Fruit fly (Drosophila melanogaster) whole organism, embryonic: ENCODE measurements around the gene CG5810.

ENCODE experiments used
- Bgb ChIP-seq: fragments of 200-800 bp; sonication (Bioruptor generic); IDR thresholded peaks from 2 replicates; pipeline ENCODE4 v1.3.6; 2022; ENCODE audit warnings: missing biosample characterization, missing genetic modification characterization; ENCODE audit not compliant: partially characterized antibody
- CG10274 ChIP-seq: fragments of 200-800 bp; sonication (Bioruptor generic); optimal IDR thresholded peaks from 3 replicates; lab custom pipeline; 2017; ENCODE audit warnings: missing biosample characterization, mild to moderate bottlenecking, missing genetic modification characterization
- CG13123 ChIP-seq: fragments of 200-800 bp; sonication (Bioruptor generic); optimal IDR thresholded peaks from 2 replicates; lab custom pipeline; 2016; ENCODE audit warnings: missing biosample characterization, missing genetic modification characterization
- CG14014 ChIP-seq: fragments of 200-800 bp; sonication (Bioruptor generic); IDR thresholded peaks from 2 replicates; pipeline ENCODE4 v1.3.6; 2022; ENCODE audit warnings: missing biosample characterization, missing genetic modification characterization
- CG17186 ChIP-seq: fragments of 200-800 bp; sonication (Bioruptor generic); optimal IDR thresholded peaks from 3 replicates; lab custom pipeline; 2017; ENCODE audit warnings: missing biosample characterization, missing genetic modification reagents, missing genetic modification characterization
- CG17829 ChIP-seq: fragments of 200-800 bp; optimal IDR thresholded peaks from 2 replicates; lab custom pipeline; 2019; ENCODE audit warnings: missing biosample characterization, mild to moderate bottlenecking, missing genetic modification characterization, moderate library complexity
- CG18599 ChIP-seq: fragments of 200-800 bp; sonication (Bioruptor generic); optimal IDR thresholded peaks from 3 replicates; lab custom pipeline; 2017; ENCODE audit warnings: missing biosample characterization, missing genetic modification characterization, mild to moderate bottlenecking, moderate library complexity, missing genetic modification reagents
- CG2120 ChIP-seq: fragments of 200-800 bp; sonication (Bioruptor generic); optimal IDR thresholded peaks from 3 replicates; lab custom pipeline; 2016; ENCODE audit warnings: missing biosample characterization, missing genetic modification characterization
- CG30020 ChIP-seq: fragments of 200-800 bp; optimal IDR thresholded peaks from 2 replicates; lab custom pipeline; 2019; ENCODE audit warnings: missing biosample characterization, mild to moderate bottlenecking, missing genetic modification characterization, moderate library complexity
- CG31388 ChIP-seq: fragments of 200-800 bp; sonication (Bioruptor generic); optimal IDR thresholded peaks from 2 replicates; lab custom pipeline; 2016; ENCODE audit warnings: missing biosample characterization, missing genetic modification characterization
- CG3847 ChIP-seq: fragments of 200-800 bp; sonication (Bioruptor generic); IDR thresholded peaks from 2 replicates; pipeline ENCODE4 v1.3.6; 2022; ENCODE audit warnings: missing biosample characterization, missing genetic modification characterization
- CG4424 ChIP-seq: fragments of 200-800 bp; sonication (Bioruptor generic); optimal IDR thresholded peaks from 3 replicates; lab custom pipeline; 2016; ENCODE audit warnings: missing biosample characterization, missing genetic modification characterization
- CG4617 ChIP-seq: fragments of 200-800 bp; sonication (Bioruptor generic); optimal IDR thresholded peaks from 3 replicates; lab custom pipeline; 2016; ENCODE audit warnings: missing biosample characterization, missing genetic modification characterization, borderline replicate concordance
- CG6683 ChIP-seq: fragments of 200-800 bp; sonication (Bioruptor generic); optimal IDR thresholded peaks from 2 replicates; lab custom pipeline; 2017; ENCODE audit warnings: missing biosample characterization, mild to moderate bottlenecking, missing genetic modification characterization, missing genetic modification reagents
- CG7839 ChIP-seq: fragments of 200-800 bp; sonication (Bioruptor generic); optimal IDR thresholded peaks from 3 replicates; lab custom pipeline; 2018; ENCODE audit warnings: missing biosample characterization, mild to moderate bottlenecking, missing genetic modification characterization, moderate library complexity
- CG8924 ChIP-seq: fragments of 200-800 bp; optimal IDR thresholded peaks from 3 replicates; lab custom pipeline; 2019; ENCODE audit warnings: missing biosample characterization, mild to moderate bottlenecking, missing genetic modification characterization, moderate library complexity
- CG9609 ChIP-seq: fragments of 200-800 bp; sonication (Bioruptor generic); optimal IDR thresholded peaks from 3 replicates; lab custom pipeline; 2016; ENCODE audit warnings: missing biosample characterization, missing genetic modification characterization
- CG9797 ChIP-seq: fragments of 200-800 bp; sonication (Bioruptor generic); optimal IDR thresholded peaks from 3 replicates; lab custom pipeline; 2018; ENCODE audit warnings: missing biosample characterization, mild to moderate bottlenecking, missing genetic modification characterization
- Dp ChIP-seq: fragments of 200-800 bp; sonication (Bioruptor generic); optimal IDR thresholded peaks from 2 replicates; lab custom pipeline; 2018; ENCODE audit warnings: missing biosample characterization, mild to moderate bottlenecking, missing genetic modification characterization, moderate library complexity
- Dref ChIP-seq: fragments of 200-800 bp; sonication (Bioruptor generic); IDR thresholded peaks from 2 replicates; pipeline ENCODE4 v1.3.6; 2022; ENCODE audit warnings: missing biosample characterization, missing genetic modification characterization
- Drgx ChIP-seq: fragments of 200-800 bp; sonication (Bioruptor generic); IDR thresholded peaks from 2 replicates; pipeline ENCODE4 v1.3.6; 2022; ENCODE audit warnings: missing biosample characterization, missing genetic modification characterization
- E2f2 ChIP-seq: fragments of 200-800 bp; sonication (Bioruptor generic); IDR thresholded peaks from 2 replicates; pipeline ENCODE4 v1.3.6; 2022; ENCODE audit warnings: missing biosample characterization, missing genetic modification characterization
- ERR ChIP-seq: fragments of 200-800 bp; sonication (Bioruptor generic); optimal IDR thresholded peaks from 2 replicates; lab custom pipeline; 2016; ENCODE audit warnings: missing biosample characterization, missing genetic modification characterization
- Elba2 ChIP-seq: fragments of 200-800 bp; sonication (Bioruptor generic); optimal IDR thresholded peaks from 3 replicates; lab custom pipeline; 2016; ENCODE audit warnings: missing biosample characterization, missing genetic modification characterization
- Gsc ChIP-seq: fragments of 200-800 bp; sonication (Bioruptor generic); IDR thresholded peaks from 2 replicates; pipeline ENCODE4 v1.3.6; 2022; ENCODE audit warnings: missing biosample characterization, missing genetic modification characterization
- HLH4C ChIP-seq: fragments of 200-800 bp; sonication (Bioruptor generic); IDR thresholded peaks from 3 replicates; pipeline ENCODE4 v1.3.6; 2022; ENCODE audit warnings: missing biosample characterization, missing genetic modification characterization; ENCODE audit not compliant: partially characterized antibody
- HmgD ChIP-seq: fragments of 200-800 bp; sonication (Bioruptor generic); optimal IDR thresholded peaks from 3 replicates; lab custom pipeline; 2016; ENCODE audit warnings: missing biosample characterization, missing genetic modification characterization
- Hr3 ChIP-seq: fragments of 200-800 bp; sonication (Bioruptor generic); optimal IDR thresholded peaks from 3 replicates; lab custom pipeline; 2016; ENCODE audit warnings: missing biosample characterization, missing genetic modification characterization
- Hr39 ChIP-seq: fragments of >200 bp; optimal IDR thresholded peaks from 2 replicates; lab custom pipeline; 2017
- Myb ChIP-seq: fragments of 200-800 bp; sonication (Bioruptor generic); optimal IDR thresholded peaks from 2 replicates; lab custom pipeline; 2016; ENCODE audit warnings: missing biosample characterization, missing genetic modification characterization
- NC2β ChIP-seq: fragments of 200-800 bp; sonication (Bioruptor generic); optimal IDR thresholded peaks from 2 replicates; lab custom pipeline; 2016; ENCODE audit warnings: missing biosample characterization, missing genetic modification characterization
- Ravus ChIP-seq: fragments of 200-800 bp; sonication (Bioruptor generic); IDR thresholded peaks from 2 replicates; pipeline ENCODE4 v1.3.6; 2022; ENCODE audit warnings: missing biosample characterization, missing genetic modification characterization
- Rx ChIP-seq: fragments of 200-800 bp; sonication (Bioruptor generic); IDR thresholded peaks from 2 replicates; pipeline ENCODE4 v1.3.6; 2022; ENCODE audit warnings: missing biosample characterization, missing genetic modification characterization
- Sin3A ChIP-seq: fragments of >200 bp; optimal IDR thresholded peaks from 2 replicates; lab custom pipeline; 2018
- Sry-δ ChIP-seq: fragments of 200-800 bp; sonication (Bioruptor generic); optimal IDR thresholded peaks from 2 replicates; lab custom pipeline; 2016; ENCODE audit warnings: missing biosample characterization, missing genetic modification characterization
- Tbp ChIP-seq: fragments of >200 bp; optimal IDR thresholded peaks from 2 replicates; lab custom pipeline; 2018; ENCODE audit warnings: missing biosample characterization, missing genetic modification characterization
- Xrp1 ChIP-seq: fragments of 200-800 bp; sonication (Bioruptor generic); IDR thresholded peaks from 2 replicates; pipeline ENCODE4 v1.3.6; 2022; ENCODE audit warnings: missing biosample characterization, missing genetic modification characterization
- YL-1 ChIP-seq: fragments of 200-800 bp; sonication (Bioruptor generic); optimal IDR thresholded peaks from 3 replicates; lab custom pipeline; 2017; ENCODE audit warnings: missing biosample characterization, mild to moderate bottlenecking, missing genetic modification characterization
- ase ChIP-seq: fragments of 200-800 bp; sonication (Bioruptor generic); IDR thresholded peaks from 3 replicates; pipeline ENCODE4 v1.3.6; 2022; ENCODE audit warnings: missing biosample characterization, missing genetic modification characterization
- az2 ChIP-seq: fragments of 200-800 bp; sonication (Bioruptor generic); optimal IDR thresholded peaks from 3 replicates; lab custom pipeline; 2016; ENCODE audit warnings: missing biosample characterization, missing genetic modification characterization
- bcd ChIP-seq: fragments of 200-800 bp; sonication (Bioruptor generic); optimal IDR thresholded peaks from 2 replicates; lab custom pipeline; 2017; ENCODE audit warnings: missing biosample characterization, mild to moderate bottlenecking, missing genetic modification characterization
- ci ChIP-seq: fragments of 200-800 bp; sonication (Bioruptor generic); IDR thresholded peaks from 3 replicates; pipeline ENCODE4 v1.3.6; 2022; ENCODE audit warnings: missing biosample characterization, missing genetic modification characterization
- emc ChIP-seq: fragments of 200-800 bp; sonication (Bioruptor generic); optimal IDR thresholded peaks from 2 replicates; lab custom pipeline; 2016; ENCODE audit warnings: missing biosample characterization, missing genetic modification characterization
- kay ChIP-seq: fragments of 200-800 bp; sonication (Bioruptor generic); optimal IDR thresholded peaks from 2 replicates; lab custom pipeline; 2016; ENCODE audit warnings: missing biosample characterization, missing genetic modification characterization
- knrl ChIP-seq: fragments of 200-800 bp; sonication (Bioruptor generic); IDR thresholded peaks from 3 replicates; pipeline ENCODE4 v1.3.6; 2022; ENCODE audit warnings: missing biosample characterization, missing genetic modification characterization; ENCODE audit not compliant: partially characterized antibody
- luna ChIP-seq: fragments of 200-800 bp; sonication (Bioruptor generic); optimal IDR thresholded peaks from 2 replicates; lab custom pipeline; 2016; ENCODE audit warnings: missing biosample characterization, missing genetic modification characterization
- mirr ChIP-seq: fragments of 200-800 bp; sonication (Bioruptor generic); optimal IDR thresholded peaks from 3 replicates; lab custom pipeline; 2018; ENCODE audit warnings: missing biosample characterization, mild to moderate bottlenecking, missing genetic modification characterization
- phol ChIP-seq: fragments of 200-800 bp; sonication (Bioruptor generic); optimal IDR thresholded peaks from 3 replicates; lab custom pipeline; 2018; ENCODE audit warnings: missing biosample characterization, mild to moderate bottlenecking, missing genetic modification characterization, moderate library complexity
- so ChIP-seq: fragments of 200-800 bp; sonication (Bioruptor generic); IDR thresholded peaks from 3 replicates; pipeline ENCODE4 v1.3.6; 2022; ENCODE audit warnings: missing biosample characterization, missing genetic modification characterization
- twi ChIP-seq: fragments of 200-800 bp; optimal IDR thresholded peaks from 2 replicates; lab custom pipeline; 2019; ENCODE audit warnings: missing biosample characterization, mild to moderate bottlenecking, missing genetic modification characterization, moderate library complexity
- unc-4 ChIP-seq: fragments of 200-800 bp; sonication (Bioruptor generic); IDR thresholded peaks from 2 replicates; pipeline ENCODE4 v1.3.6; 2022; ENCODE audit warnings: missing biosample characterization, missing genetic modification characterization; ENCODE audit not compliant: partially characterized antibody
- usp ChIP-seq: fragments of >200 bp; optimal IDR thresholded peaks from 2 replicates; lab custom pipeline; 2017; ENCODE audit warnings: missing biosample characterization, missing genetic modification characterization

Gene CG5810

DNA sequence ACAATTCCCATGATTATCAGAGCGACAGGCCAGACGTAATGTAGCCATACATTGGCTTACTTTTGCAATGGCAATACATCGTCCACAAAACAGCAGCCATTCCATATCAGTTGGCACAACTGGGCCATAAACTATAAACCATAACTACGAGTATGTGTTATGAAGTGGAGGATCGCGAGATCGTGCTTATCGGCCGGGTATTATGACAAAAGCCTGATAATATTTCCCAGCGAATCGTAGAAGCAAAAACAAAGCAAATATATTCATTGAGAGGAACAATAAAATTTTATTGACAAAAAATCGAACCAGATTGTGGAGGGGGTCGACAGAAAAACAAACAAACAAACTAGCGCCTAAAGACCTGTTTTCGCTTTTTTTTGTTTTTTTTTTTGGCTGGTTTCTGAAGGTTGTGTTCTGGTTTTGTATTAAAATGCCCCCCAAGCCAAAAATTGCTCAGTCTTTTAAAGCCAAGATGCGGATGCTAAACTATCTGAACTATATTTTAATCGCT lies at the start of gene CG5810 (continued):
- TF ChIP-seq twi (tag; lab: Kevin White, UChicago): no peak
- no peak for TF ChIP-seq ERR (GFP tag; lab: Kevin White, UChicago)
- TF ChIP-seq CG14014 (GFP tag; lab: Robert Waterston, UW): no peak; the same call in 1 of the 2 replicates
- no peak for TF ChIP-seq usp (GFP tag; lab: Kevin White, UChicago)
- no peak for TF ChIP-seq CG6683 (GFP tag; lab: Kevin White, UChicago)
- no peak for TF ChIP-seq emc
- no peak for TF ChIP-seq CG8924 (tag; lab: Kevin White, UChicago)
- TF ChIP-seq ase (GFP tag; lab: Robert Waterston, UW): no peak
- no peak for TF ChIP-seq CG13123 (GFP tag; lab: Kevin White, UChicago)
- no peak for TF ChIP-seq Rx (GFP tag; lab: Robert Waterston, UW)
- no peak for TF ChIP-seq CG17829 (tag; lab: Kevin White, UChicago)
- no peak for TF ChIP-seq CG18599 (GFP tag; lab: Kevin White, UChicago)
- TF ChIP-seq CG7839 (tag; lab: Kevin White, UChicago): no peak
- TF ChIP-seq CG9609: no peak
- no peak for TF ChIP-seq CG31388 (GFP tag; lab: Kevin White, UChicago)
- TF ChIP-seq Drgx (GFP tag; lab: Robert Waterston, UW): no peak
- no peak for TF ChIP-seq CG10274 (GFP tag; lab: Kevin White, UChicago)
- no peak for TF ChIP-seq bcd (GFP tag; lab: Kevin White, UChicago)
- no peak for TF ChIP-seq Tbp
- TF ChIP-seq Ravus (GFP tag; lab: Robert Waterston, UW): no peak
- TF ChIP-seq luna: no peak
- no peak for TF ChIP-seq CG2120
- TF ChIP-seq, all 482 proteins: peak for 56

DNA sequence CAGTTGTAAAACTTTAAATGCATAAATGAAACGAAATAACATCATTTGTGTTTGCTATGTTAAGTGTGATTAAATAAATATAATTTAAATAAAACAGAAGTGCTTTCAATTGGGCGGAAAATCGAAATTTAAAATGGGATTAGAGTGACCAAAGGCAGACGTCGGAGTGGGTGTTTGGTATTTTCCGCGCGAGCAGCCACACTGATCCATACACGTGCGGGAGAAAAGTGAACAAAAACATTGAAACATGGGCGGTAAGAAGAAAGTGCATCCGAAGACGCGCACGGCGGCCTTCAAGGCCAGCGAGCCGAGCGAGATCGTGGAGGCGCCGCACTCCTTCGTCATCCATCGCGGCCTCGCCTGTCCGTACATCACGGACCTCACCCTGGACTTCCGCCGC lies 47.5 kb upstream of the CG5810 start, which contains the start of gene ppan:
Gene ppan, plus strand, starts transcription at position 198 of the 400 bp plus-strand sequence.
- TF ChIP-seq unc-4 (GFP tag; lab: Robert Waterston, UW) (peak; percentile 35; the same call in 1 of the 2 replicates), CG4424 (no peak), Bgb (GFP tag; lab: Robert Waterston, UW) (peak; percentile 53), Hr3 (GFP tag; lab: Kevin White, UChicago) (no peak), HLH4C (peak; percentile 43; the same call in 1 of the 3 replicates), ci (GFP tag; lab: Robert Waterston, UW) (peak; percentile 30; the same call in 1 of the 3 replicates), CG9797 (GFP tag; lab: Kevin White, UChicago) (peak; percentile 87), CG3847 (GFP tag; lab: Robert Waterston, UW) (peak; percentile 53; the same call in 1 of the 2 replicates), E2f2 (GFP tag; lab: Robert Waterston, UW) (peak; percentile 91), NC2β (peak; percentile 2), HmgD (no peak), CG18599 (GFP tag; lab: Kevin White, UChicago) (no peak), az2 (GFP tag; lab: Kevin White, UChicago) (no peak), Xrp1 (GFP tag; lab: Robert Waterston, UW) (0 out of 2 replicates have a peak, but pooled peaks have one; percentile 13), CG17186 (GFP tag; lab: Kevin White, UChicago) (peak; percentile 46), Dref (peak; percentile 44), Elba2 (GFP tag; lab: Kevin White, UChicago) (no peak), Myb (GFP tag; lab: Kevin White, UChicago) (no peak), YL-1 (GFP tag; lab: Kevin White, UChicago) (peak; percentile 84), phol (tag; lab: Kevin White, UChicago) (peak; percentile 28), mirr (no peak), knrl (GFP tag; lab: Robert Waterston, UW) (peak; percentile 44; the same call in 1 of the 3 replicates), CG4617 (GFP tag; lab: Kevin White, UChicago) (peak; percentile 16), Gsc (GFP tag; lab: Robert Waterston, UW) (no peak), kay (GFP tag; lab: Kevin White, UChicago) (no peak), so (GFP tag; lab: Robert Waterston, UW) (no peak), Sin3A (lab: Kevin White, UChicago) (peak; percentile 6), Sry-δ (GFP tag; lab: Kevin White, UChicago) (peak; percentile 20), CG30020 (tag; lab: Kevin White, UChicago) (peak; percentile 10), Hr39 (lab: Kevin White, UChicago) (no peak), Dp (peak; percentile 84)
